Fruit fly (Drosophila melanogaster) whole organism, embryonic: Measurements from ENCODE around the gene Dh44.

ENCODE experiments used
- CG1024 ChIP-seq: fragments of 200-800 bp; sonication (Bioruptor generic); IDR thresholded peaks from 2 replicates; pipeline ENCODE4 v1.3.6; 2022; ENCODE audit warnings: missing biosample characterization, missing genetic modification characterization
- CG11504 ChIP-seq: fragments of 200-800 bp; sonication (Bioruptor generic); optimal IDR thresholded peaks from 3 replicates; lab custom pipeline; 2019; ENCODE audit warnings: missing biosample characterization, mild to moderate bottlenecking, missing genetic modification characterization, moderate library complexity
- CG12219 ChIP-seq: fragments of 200-800 bp; sonication (Bioruptor generic); optimal IDR thresholded peaks from 3 replicates; lab custom pipeline; 2018; ENCODE audit warnings: missing biosample characterization, mild to moderate bottlenecking, missing genetic modification characterization
- CG12299 ChIP-seq: fragments of 200-800 bp; sonication (Bioruptor generic); optimal IDR thresholded peaks from 2 replicates; lab custom pipeline; 2018; ENCODE audit warnings: missing biosample characterization, mild to moderate bottlenecking, missing genetic modification characterization
- CG13624 ChIP-seq: fragments of 200-800 bp; sonication (Bioruptor generic); optimal IDR thresholded peaks from 2 replicates; lab custom pipeline; 2016; ENCODE audit warnings: missing biosample characterization, missing genetic modification characterization
- CG14014 ChIP-seq: fragments of 200-800 bp; sonication (Bioruptor generic); IDR thresholded peaks from 2 replicates; pipeline ENCODE4 v1.3.6; 2022; ENCODE audit warnings: missing biosample characterization, missing genetic modification characterization
- CG15269 ChIP-seq: fragments of 200-800 bp; sonication (Bioruptor generic); optimal IDR thresholded peaks from 2 replicates; lab custom pipeline; 2018; ENCODE audit warnings: missing biosample characterization, mild to moderate bottlenecking, missing genetic modification characterization, moderate library complexity
- CG1602 ChIP-seq: fragments of 200-800 bp; sonication (Bioruptor generic); optimal IDR thresholded peaks from 3 replicates; lab custom pipeline; 2016; ENCODE audit warnings: missing biosample characterization, missing genetic modification characterization
- CG30020 ChIP-seq: fragments of 200-800 bp; optimal IDR thresholded peaks from 2 replicates; lab custom pipeline; 2019; ENCODE audit warnings: missing biosample characterization, mild to moderate bottlenecking, missing genetic modification characterization, moderate library complexity
- CG31365 ChIP-seq: fragments of 200-800 bp; sonication (Bioruptor generic); optimal IDR thresholded peaks from 2 replicates; lab custom pipeline; 2018; ENCODE audit warnings: missing biosample characterization, mild to moderate bottlenecking, missing genetic modification characterization
- CG32772 ChIP-seq: fragments of 200-800 bp; sonication (Bioruptor generic); IDR thresholded peaks from 2 replicates; pipeline ENCODE4 v1.3.6; 2022; ENCODE audit warnings: missing biosample characterization, missing genetic modification characterization
- CG33557 ChIP-seq: fragments of 200-800 bp; sonication (Bioruptor generic); optimal IDR thresholded peaks from 2 replicates; lab custom pipeline; 2019; ENCODE audit warnings: missing biosample characterization, mild to moderate bottlenecking, missing genetic modification characterization, moderate library complexity
- CG3995 ChIP-seq: fragments of 200-800 bp; sonication (Bioruptor generic); optimal IDR thresholded peaks from 3 replicates; lab custom pipeline; 2016; ENCODE audit warnings: missing biosample characterization, missing genetic modification characterization
- CG43689 ChIP-seq: fragments of 200-800 bp; sonication (Bioruptor generic); IDR thresholded peaks from 2 replicates; pipeline ENCODE4 v1.3.6; 2022; ENCODE audit warnings: missing biosample characterization, missing genetic modification characterization
- CG4854 ChIP-seq: fragments of 200-800 bp; sonication (Bioruptor generic); optimal IDR thresholded peaks from 2 replicates; lab custom pipeline; 2016; ENCODE audit warnings: missing biosample characterization, missing genetic modification characterization, inconsistent platforms
- CG6254 ChIP-seq: fragments of 200-800 bp; sonication (Bioruptor generic); optimal IDR thresholded peaks from 3 replicates; lab custom pipeline; 2017; ENCODE audit warnings: mild to moderate bottlenecking, missing biosample characterization, missing genetic modification reagents, missing genetic modification characterization
- CG6683 ChIP-seq: fragments of 200-800 bp; sonication (Bioruptor generic); optimal IDR thresholded peaks from 2 replicates; lab custom pipeline; 2017; ENCODE audit warnings: missing biosample characterization, mild to moderate bottlenecking, missing genetic modification characterization, missing genetic modification reagents
- CG6765 ChIP-seq: fragments of 200-800 bp; sonication (Bioruptor generic); optimal IDR thresholded peaks from 3 replicates; lab custom pipeline; 2017; ENCODE audit warnings: missing biosample characterization, mild to moderate bottlenecking, missing genetic modification characterization
- CG8290 ChIP-seq, 3 experiments: fragments of 200-800 bp; sonication (Bioruptor generic); optimal IDR thresholded peaks; 2 replicates each; lab custom pipeline; 2016 to 2019; ENCODE audit warnings: missing biosample characterization in 3 of 3, missing genetic modification characterization in 3 of 3, mild to moderate bottlenecking in 2 of 3, moderate library complexity in 1 of 3
- CG8924 ChIP-seq: fragments of 200-800 bp; optimal IDR thresholded peaks from 3 replicates; lab custom pipeline; 2019; ENCODE audit warnings: missing biosample characterization, mild to moderate bottlenecking, missing genetic modification characterization, moderate library complexity
- CG9437 ChIP-seq: fragments of 200-800 bp; sonication (Bioruptor generic); optimal IDR thresholded peaks from 2 replicates; lab custom pipeline; 2018; ENCODE audit warnings: missing biosample characterization, mild to moderate bottlenecking, missing genetic modification characterization
- CG9817 ChIP-seq: fragments of 200-800 bp; sonication (Bioruptor generic); optimal IDR thresholded peaks from 2 replicates; lab custom pipeline; 2018; ENCODE audit warnings: missing biosample characterization, mild to moderate bottlenecking, missing genetic modification characterization, moderate library complexity
- CHES-1-like ChIP-seq: fragments of 200-800 bp; sonication (Bioruptor generic); optimal IDR thresholded peaks from 2 replicates; lab custom pipeline; 2016; ENCODE audit warnings: missing biosample characterization, missing genetic modification characterization
- Deaf1 ChIP-seq: fragments of 200-800 bp; optimal IDR thresholded peaks from 3 replicates; lab custom pipeline; 2019; ENCODE audit warnings: missing biosample characterization, mild to moderate bottlenecking, missing genetic modification characterization, moderate library complexity
- Doc2 ChIP-seq: fragments of 200-800 bp; sonication (Bioruptor generic); IDR thresholded peaks from 2 replicates; pipeline ENCODE4 v1.3.6; 2022; ENCODE audit warnings: missing biosample characterization, missing genetic modification characterization
- E2f2 ChIP-seq: fragments of 200-800 bp; sonication (Bioruptor generic); IDR thresholded peaks from 2 replicates; pipeline ENCODE4 v1.3.6; 2022; ENCODE audit warnings: missing biosample characterization, missing genetic modification characterization
- Hr51 ChIP-seq, 2 experiments: fragments of 200-800 bp; sonication (Bioruptor generic); optimal IDR thresholded peaks; 2 replicates in 1 of 2; 3 replicates in 1 of 2; lab custom pipeline; 2016 to 2018; ENCODE audit warnings: missing biosample characterization in 2 of 2, missing genetic modification characterization in 2 of 2, mild to moderate bottlenecking in 1 of 2, moderate library complexity in 1 of 2
- Nf-YB ChIP-seq: fragments of 200-800 bp; sonication (Bioruptor generic); optimal IDR thresholded peaks from 3 replicates; lab custom pipeline; 2019; ENCODE audit warnings: missing biosample characterization, mild to moderate bottlenecking, missing genetic modification characterization, moderate library complexity
- al ChIP-seq: fragments of 200-800 bp; sonication (Bioruptor generic); IDR thresholded peaks from 2 replicates; pipeline ENCODE4 v1.3.6; 2022; ENCODE audit warnings: missing biosample characterization, missing genetic modification characterization
- ara ChIP-seq: fragments of 200-800 bp; sonication (Bioruptor generic); IDR thresholded peaks from 2 replicates; pipeline ENCODE4 v1.3.6; 2022; ENCODE audit warnings: missing biosample characterization, missing genetic modification characterization
- ash1 ChIP-seq: fragments of 200-800 bp; sonication (Bioruptor generic); optimal IDR thresholded peaks from 2 replicates; lab custom pipeline; 2018; ENCODE audit warnings: missing biosample characterization, mild to moderate bottlenecking, missing genetic modification characterization
- bigmax ChIP-seq: fragments of 200-800 bp; sonication (Bioruptor generic); optimal IDR thresholded peaks from 2 replicates; lab custom pipeline; 2018; ENCODE audit warnings: missing biosample characterization, mild to moderate bottlenecking, missing genetic modification characterization
- ems ChIP-seq: fragments of 200-800 bp; sonication (Bioruptor generic); optimal IDR thresholded peaks from 3 replicates; lab custom pipeline; 2016; ENCODE audit warnings: missing biosample characterization, missing genetic modification characterization
- hb ChIP-seq: fragments of 200-800 bp; sonication (Bioruptor generic); IDR thresholded peaks from 3 replicates; pipeline ENCODE4 v1.3.6; 2022; ENCODE audit warnings: missing biosample characterization, missing genetic modification characterization; ENCODE audit not compliant: partially characterized antibody
- insv ChIP-seq, 2 experiments: fragments of 200-800 bp; sonication (Bioruptor generic); optimal IDR thresholded peaks; 3 replicates each; lab custom pipeline; 2016 to 2018; ENCODE audit warnings: missing biosample characterization in 2 of 2, missing genetic modification characterization in 2 of 2
- kay ChIP-seq: fragments of 200-800 bp; sonication (Bioruptor generic); optimal IDR thresholded peaks from 2 replicates; lab custom pipeline; 2016; ENCODE audit warnings: missing biosample characterization, missing genetic modification characterization
- kni ChIP-seq: fragments of 200-800 bp; sonication (Bioruptor generic); optimal IDR thresholded peaks from 3 replicates; lab custom pipeline; 2017; ENCODE audit warnings: mild to moderate bottlenecking, missing biosample characterization, missing genetic modification reagents, missing genetic modification characterization
- onecut ChIP-seq: fragments of 200-800 bp; sonication (Bioruptor generic); IDR thresholded peaks from 2 replicates; pipeline ENCODE4 v1.3.6; 2022; ENCODE audit warnings: missing biosample characterization, missing genetic modification characterization
- org-1 ChIP-seq: fragments of 200-800 bp; sonication (Bioruptor generic); optimal IDR thresholded peaks from 2 replicates; lab custom pipeline; 2017; ENCODE audit warnings: missing biosample characterization, missing genetic modification characterization
- phol ChIP-seq: fragments of 200-800 bp; sonication (Bioruptor generic); optimal IDR thresholded peaks from 3 replicates; lab custom pipeline; 2018; ENCODE audit warnings: missing biosample characterization, mild to moderate bottlenecking, missing genetic modification characterization, moderate library complexity
- psq ChIP-seq: fragments of 200-800 bp; sonication (Bioruptor generic); optimal IDR thresholded peaks from 2 replicates; lab custom pipeline; 2017; ENCODE audit warnings: missing biosample characterization, missing genetic modification characterization
- sisA ChIP-seq: fragments of 200-800 bp; sonication (Bioruptor generic); IDR thresholded peaks from 2 replicates; pipeline ENCODE4 v1.3.6; 2022; ENCODE audit warnings: missing biosample characterization, missing genetic modification characterization
- slp2 ChIP-seq: fragments of 200-800 bp; sonication (Bioruptor generic); optimal IDR thresholded peaks from 2 replicates; lab custom pipeline; 2016; ENCODE audit warnings: missing biosample characterization, missing genetic modification characterization
- so ChIP-seq: fragments of 200-800 bp; sonication (Bioruptor generic); IDR thresholded peaks from 3 replicates; pipeline ENCODE4 v1.3.6; 2022; ENCODE audit warnings: missing biosample characterization, missing genetic modification characterization
- sob ChIP-seq: fragments of 200-800 bp; sonication (Bioruptor generic); IDR thresholded peaks from 2 replicates; pipeline ENCODE4 v1.3.6; 2022; ENCODE audit warnings: missing biosample characterization, missing genetic modification characterization
- sqz ChIP-seq: fragments of 200-800 bp; sonication (Bioruptor generic); optimal IDR thresholded peaks from 3 replicates; lab custom pipeline; 2018; ENCODE audit warnings: missing biosample characterization, mild to moderate bottlenecking, missing genetic modification characterization
- sr ChIP-seq: fragments of 200-800 bp; sonication (Bioruptor generic); IDR thresholded peaks from 3 replicates; pipeline ENCODE4 v1.3.6; 2022; ENCODE audit warnings: missing biosample characterization, missing genetic modification characterization
- usp ChIP-seq: fragments of >200 bp; optimal IDR thresholded peaks from 2 replicates; lab custom pipeline; 2017; ENCODE audit warnings: missing biosample characterization, missing genetic modification characterization
- wdn ChIP-seq: fragments of 200-800 bp; sonication (Bioruptor generic); IDR thresholded peaks from 2 replicates; pipeline ENCODE4 v1.3.6; 2022; ENCODE audit warnings: missing biosample characterization, missing genetic modification characterization
- zf30C ChIP-seq: fragments of 200-800 bp; sonication (Bioruptor generic); optimal IDR thresholded peaks from 3 replicates; lab custom pipeline; 2018; ENCODE audit warnings: missing biosample characterization, mild to moderate bottlenecking, missing genetic modification characterization

Dh44 gene

DNA sequence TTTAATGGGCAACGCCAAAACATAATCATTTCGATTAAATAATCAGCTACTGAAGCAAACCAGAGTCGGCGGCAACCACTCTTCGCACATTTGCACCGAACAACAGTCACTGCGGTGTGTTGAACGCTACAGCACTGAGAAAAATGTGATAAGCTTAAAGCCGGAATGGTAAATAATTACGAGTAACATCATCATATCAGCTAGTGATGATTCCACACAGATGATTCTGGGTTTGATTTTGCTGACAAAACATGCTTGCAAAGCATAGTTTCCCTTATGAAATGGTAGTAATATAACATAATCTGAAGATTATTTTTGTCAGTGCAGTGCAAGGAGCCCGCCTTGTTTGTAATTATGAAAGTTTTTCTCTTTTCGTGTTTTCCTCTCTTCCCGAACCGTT lies 39.9 kb upstream of the Dh44 start (continued):
- TF ChIP-seq zf30C (peak; percentile 41), insv (GFP tag; optimal IDR thresholded peaks at IDR 0.05; lab: Kevin White, UChicago) (no peak), slp2 (GFP tag; lab: Kevin White, UChicago) (peak; percentile 36), phol (tag; lab: Kevin White, UChicago) (peak; percentile 75), CG13624 (GFP tag; lab: Kevin White, UChicago) (no peak), onecut (GFP tag; lab: Robert Waterston, UW) (peak; percentile 33; the same call in 1 of the 2 replicates), sqz (GFP tag; lab: Kevin White, UChicago) (no peak), CG15269 (tag; lab: Kevin White, UChicago) (peak; percentile 13), CG6683 (GFP tag; lab: Kevin White, UChicago) (no peak), sr (GFP tag; lab: Robert Waterston, UW) (no peak), CG32772 (GFP tag; lab: Robert Waterston, UW) (0 out of 2 replicates have a peak, but pooled peaks have one; percentile 19), E2f2 (GFP tag; lab: Robert Waterston, UW) (no peak), sisA (GFP tag; lab: Robert Waterston, UW) (peak; percentile 58; the same call in 1 of the 2 replicates), CG14014 (no peak), wdn (GFP tag; lab: Robert Waterston, UW) (no peak), CG9437 (GFP tag; lab: Kevin White, UChicago) (no peak), al (no peak), kay (GFP tag; lab: Kevin White, UChicago) (no peak), CG4854 (GFP tag; lab: Kevin White, UChicago) (no peak), CG8924 (peak; percentile 46), CHES-1-like (GFP tag; lab: Kevin White, UChicago) (no peak), kni (GFP tag; lab: Kevin White, UChicago) (no peak), CG30020 (tag; lab: Kevin White, UChicago) (no peak), sob (peak; percentile 20; the same call in 1 of the 2 replicates), usp (GFP tag; lab: Kevin White, UChicago) (no peak), psq (GFP tag; lab: Kevin White, UChicago) (no peak), ara (GFP tag; lab: Robert Waterston, UW) (peak; percentile 59; the same call in 1 of the 2 replicates), CG9817 (tag; lab: Kevin White, UChicago) (no peak), Doc2 (GFP tag; lab: Robert Waterston, UW) (no peak), org-1 (GFP tag; lab: Kevin White, UChicago) (no peak), CG33557 (GFP tag; lab: Kevin White, UChicago) (peak; percentile 51), CG6254 (GFP tag; lab: Kevin White, UChicago) (peak; percentile 50), CG12219 (peak; percentile 59), CG8290 (GFP tag; optimal IDR thresholded peaks at IDR 0.05; lab: Kevin White, UChicago) (no peak), CG8290 (tag; optimal IDR thresholded peaks at IDR 0.05; lab: Kevin White, UChicago) (peak in 1 of 2 experiments; percentile 61), CG31365 (tag; lab: Kevin White, UChicago) (no peak), CG6765 (no peak), bigmax (no peak), ash1 (GFP tag; lab: Kevin White, UChicago) (no peak), CG1602 (GFP tag; lab: Kevin White, UChicago) (peak; percentile 49), CG11504 (tag; lab: Kevin White, UChicago) (peak; percentile 74), CG43689 (GFP tag; lab: Robert Waterston, UW) (no peak), Hr51 (GFP tag; optimal IDR thresholded peaks at IDR 0.05; lab: Kevin White, UChicago) (peak; percentile 14 to 59), ems (GFP tag; lab: Kevin White, UChicago) (no peak), CG3995 (GFP tag; lab: Kevin White, UChicago) (no peak), Deaf1 (no peak), hb (GFP tag; lab: Robert Waterston, UW) (no peak), Nf-YB (GFP tag; lab: Kevin White, UChicago) (no peak), so (GFP tag; lab: Robert Waterston, UW) (0 out of 3 replicates have a peak, but pooled peaks have one; percentile 15), CG1024 (GFP tag; lab: Robert Waterston, UW) (0 out of 2 replicates have a peak, but pooled peaks have one; percentile 35), CG12299 (no peak)
